Fruit fly (Drosophila melanogaster) whole organism, wandering third instar larva: ENCODE data around the gene CG42714.

Experiments used
- GATAd ChIP-seq: sonication (Bioruptor generic); optimal IDR thresholded peaks from 2 replicates; lab custom pipeline; 2016; ENCODE audit warnings: missing biosample characterization, missing genetic modification characterization
- Hr78 ChIP-seq: fragments of >200 bp; optimal IDR thresholded peaks from 2 replicates; lab custom pipeline; 2017; ENCODE audit warnings: missing biosample characterization, missing genetic modification characterization
- fru ChIP-seq: fragments of 200-800 bp; sonication (Bioruptor generic); optimal IDR thresholded peaks from 3 replicates; lab custom pipeline; 2016; ENCODE audit warnings: missing biosample characterization, mild to moderate bottlenecking, missing genetic modification characterization
- h ChIP-seq: fragments of 200-800 bp; sonication (Bioruptor generic); optimal IDR thresholded peaks from 3 replicates; lab custom pipeline; 2016; ENCODE audit warnings: missing biosample characterization, mild to moderate bottlenecking, missing genetic modification characterization
- jim ChIP-seq: fragments of 175-275, 200-325 bp; sonication (Bioruptor generic); optimal IDR thresholded peaks from 2 replicates; lab custom pipeline; 2016; ENCODE audit warnings: missing biosample characterization, mild to moderate bottlenecking, missing genetic modification characterization
- pan ChIP-seq: fragments of >200 bp; optimal IDR thresholded peaks from 2 replicates; lab custom pipeline; 2017

DNA sequence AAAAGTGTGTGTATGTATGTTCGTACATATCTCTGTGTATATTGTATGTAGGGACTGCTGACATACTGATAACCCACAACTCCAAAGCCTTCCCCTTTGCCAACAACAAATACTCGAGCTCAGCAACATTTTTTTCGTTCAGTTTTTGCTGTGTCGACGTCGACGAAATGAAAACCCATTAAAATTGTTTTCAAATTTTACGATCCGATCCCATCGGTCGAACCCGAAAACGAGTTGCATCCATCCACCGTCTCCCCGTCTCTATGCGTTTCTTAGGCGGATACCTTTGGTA, 17.1 kb downstream of the CG42714 start:
- TF ChIP-seq jim (GFP tag; lab: Kevin White, UChicago) = no peak
- no peak for TF ChIP-seq pan (lab: Kevin White, UChicago)
- TF ChIP-seq Hr78 (GFP tag; lab: Kevin White, UChicago) = no peak
- no peak for TF ChIP-seq fru (GFP tag; lab: Kevin White, UChicago)
- no peak for TF ChIP-seq h
- no peak for TF ChIP-seq GATAd (GFP tag; lab: Kevin White, UChicago)
